Fruit fly (Drosophila melanogaster) whole organism, adult: ENCODE measurements around the gene tctn.

Source experiments
- CG11617 ChIP-seq: fragments of 200-800 bp; sonication (Bioruptor generic); optimal IDR thresholded peaks from 2 replicates; lab custom pipeline; 2017; ENCODE audit warnings: mild to moderate bottlenecking, missing biosample characterization, missing genetic modification reagents, missing genetic modification characterization
- CG14711 ChIP-seq: fragments of 200-800 bp; sonication (Bioruptor generic); optimal IDR thresholded peaks from 2 replicates; lab custom pipeline; 2018; ENCODE audit warnings: missing biosample characterization, mild to moderate bottlenecking, missing genetic modification characterization, moderate library complexity
- CG1620 ChIP-seq: fragments of 200-800 bp; sonication (Bioruptor generic); optimal IDR thresholded peaks from 2 replicates; lab custom pipeline; 2016; ENCODE audit warnings: missing biosample characterization, missing genetic modification characterization
- CG33017 ChIP-seq: fragments of 200-800 bp; sonication (Bioruptor generic); optimal IDR thresholded peaks from 2 replicates; lab custom pipeline; 2018; ENCODE audit warnings: missing biosample characterization, mild to moderate bottlenecking, missing genetic modification characterization, moderate library complexity
- CG7045 ChIP-seq: fragments of 200-800 bp; sonication (Bioruptor generic); optimal IDR thresholded peaks from 2 replicates; lab custom pipeline; 2017; ENCODE audit warnings: missing biosample characterization, mild to moderate bottlenecking, missing genetic modification characterization
- bab1 ChIP-seq: fragments of 200-800 bp; sonication (Bioruptor generic); optimal IDR thresholded peaks from 3 replicates; lab custom pipeline; 2019; ENCODE audit warnings: missing biosample characterization, mild to moderate bottlenecking, missing genetic modification characterization, moderate library complexity
- cic ChIP-seq: fragments of 200-800 bp; sonication (Bioruptor generic); optimal IDR thresholded peaks from 2 replicates; lab custom pipeline; 2017; ENCODE audit warnings: missing biosample characterization, mild to moderate bottlenecking, missing genetic modification characterization, moderate library complexity
- cnc ChIP-seq, 2 experiments: fragments of >200 bp; optimal IDR thresholded peaks; 2 replicates each; lab custom pipeline; 2017
- kay ChIP-seq: fragments of 200-800 bp; sonication (Bioruptor generic); peaks from one replicate; lab custom pipeline; 2016; ENCODE audit warnings: missing biosample characterization, missing genetic modification characterization, borderline replicate concordance
- pad ChIP-seq: fragments of 200-800 bp; sonication (Bioruptor generic); optimal IDR thresholded peaks from 3 replicates; lab custom pipeline; 2017; ENCODE audit warnings: missing biosample characterization, missing genetic modification characterization, mild to moderate bottlenecking, moderate library complexity, missing genetic modification reagents
- toe ChIP-seq: fragments of 200-800 bp; sonication (Bioruptor generic); optimal IDR thresholded peaks from 2 replicates; lab custom pipeline; 2016; ENCODE audit warnings: missing biosample characterization, missing genetic modification characterization

dm6 chr2L:6118212-6118611 lies 12.2 kb downstream of the tctn start, which contains the start of gene CG31642:
- TF ChIP-seq cnc (optimal IDR thresholded peaks at IDR 0.05; lab: Kevin White, UChicago): no peak
- no peak for TF ChIP-seq cic (GFP tag; lab: Kevin White, UChicago)
- TF ChIP-seq CG11617: no peak
- no peak for TF ChIP-seq kay (GFP tag; lab: Kevin White, UChicago)
- TF ChIP-seq bab1 (GFP tag; lab: Kevin White, UChicago): no peak
- TF ChIP-seq CG1620 (GFP tag; lab: Kevin White, UChicago): no peak
- TF ChIP-seq CG33017 (tag; lab: Kevin White, UChicago): no peak
- no peak for TF ChIP-seq CG7045 (GFP tag; lab: Kevin White, UChicago)
- no peak for TF ChIP-seq CG14711 (tag; lab: Kevin White, UChicago)
- no peak for TF ChIP-seq toe (GFP tag; lab: Kevin White, UChicago)
- TF ChIP-seq pad: no peak
